Worm (Caenorhabditis elegans) whole organism, young adult: ENCODE results near the gene cwp-2.

Source experiments
- B0019.2 ChIP-seq: fragments of 200-800 bp; sonication (Bioruptor generic); conservative IDR thresholded peaks from 2 replicates; pipeline ENCODE4 v1.3.6; 2022; ENCODE audit warnings: missing genetic modification reagents, missing genetic modification characterization, missing compliant biosample characterization
- B0035.1 ChIP-seq: sonication (generic microtip); optimal IDR thresholded peaks from 2 replicates; lab custom pipeline; 2016; ENCODE audit warnings: missing genetic modification characterization, mild to moderate bottlenecking, missing compliant biosample characterization, missing genotype, missing genetic modification reagents
- B0261.1 ChIP-seq: sonication (generic microtip); optimal IDR thresholded peaks from 2 replicates; lab custom pipeline; 2016; ENCODE audit warnings: mild to moderate bottlenecking, missing genetic modification characterization, moderate library complexity, missing compliant biosample characterization
- B0336.3 ChIP-seq: fragments of 200-800 bp; sonication (Bioruptor generic); IDR thresholded peaks from 2 replicates; pipeline ENCODE4 v1.3.6; 2022; ENCODE audit warnings: missing genetic modification characterization, missing compliant biosample characterization
- C06A6.2 ChIP-seq: fragments of 200-800 bp; sonication (Bioruptor generic); conservative IDR thresholded peaks from 2 replicates; pipeline ENCODE4 v1.3.6; 2022; ENCODE audit warnings: missing genetic modification characterization, missing compliant biosample characterization
- C17E4.6 ChIP-seq: fragments of 200-800 bp; sonication (Bioruptor generic); IDR thresholded peaks from 2 replicates; pipeline ENCODE4 v1.3.6; 2022; ENCODE audit warnings: missing genetic modification reagents, missing genetic modification characterization, missing compliant biosample characterization
- F57A8.1 ChIP-seq: fragments of 200-800 bp; sonication (Bioruptor generic); optimal IDR thresholded peaks from 2 replicates; lab custom pipeline; 2018; ENCODE audit warnings: mild to moderate bottlenecking, missing genetic modification characterization, moderate library complexity, missing compliant biosample characterization
- K12H6.12 ChIP-seq: fragments of 200-800 bp; sonication (Bioruptor generic); optimal IDR thresholded peaks from 2 replicates; lab custom pipeline; 2018; ENCODE audit warnings: mild to moderate bottlenecking, missing genetic modification characterization, missing compliant biosample characterization
- akir-1 ChIP-seq: fragments of 200-800 bp; sonication (Bioruptor generic); optimal IDR thresholded peaks from 2 replicates; lab custom pipeline; 2018; ENCODE audit warnings: mild to moderate bottlenecking, missing genetic modification characterization, moderate library complexity, missing compliant biosample characterization
- atf-7 ChIP-seq: sonication (generic microtip); optimal IDR thresholded peaks from 2 replicates; lab custom pipeline; 2017; ENCODE audit warnings: mild to moderate bottlenecking, missing genetic modification characterization, missing compliant biosample characterization
- attf-5 ChIP-seq: fragments of 200-800 bp; sonication (Bioruptor generic); optimal IDR thresholded peaks from 2 replicates; lab custom pipeline; 2018; ENCODE audit warnings: mild to moderate bottlenecking, missing genetic modification characterization, missing compliant biosample characterization
- bed-2 ChIP-seq: fragments of 200-800 bp; sonication (Bioruptor generic); IDR thresholded peaks from 2 replicates; pipeline ENCODE4 v1.3.6; 2022; ENCODE audit warnings: missing genetic modification reagents, missing genetic modification characterization, missing compliant biosample characterization
- ceh-40 ChIP-seq: fragments of 200-800 bp; sonication (Bioruptor generic); IDR thresholded peaks from 2 replicates; pipeline ENCODE4 v1.3.6; 2022; ENCODE audit warnings: missing genetic modification characterization, missing compliant biosample characterization
- ceh-91 ChIP-seq: fragments of 200-800 bp; sonication (Bioruptor generic); IDR thresholded peaks from 2 replicates; pipeline ENCODE4 v1.3.6; 2022; ENCODE audit warnings: missing genetic modification reagents, missing genetic modification characterization, missing compliant biosample characterization
- dox-1 ChIP-seq: fragments of 200-800 bp; sonication (Bioruptor generic); IDR thresholded peaks from 2 replicates; pipeline ENCODE4 v1.3.6; 2022; ENCODE audit warnings: missing genetic modification reagents, missing genetic modification characterization, missing compliant biosample characterization
- dpff-1 ChIP-seq: sonication (generic microtip); optimal IDR thresholded peaks from 2 replicates; lab custom pipeline; 2017; ENCODE audit warnings: mild to moderate bottlenecking, missing genetic modification characterization, missing compliant biosample characterization
- dpl-1 ChIP-seq: fragments of 150-350 bp; optimal IDR thresholded peaks from 2 replicates; lab custom pipeline; 2014; ENCODE audit warnings: missing biosample characterization, missing genetic modification reagents, missing genetic modification characterization
- efl-1 ChIP-seq: fragments of 150-350 bp; optimal IDR thresholded peaks from 2 replicates; lab custom pipeline; 2014; ENCODE audit warnings: missing biosample characterization, missing genetic modification reagents, missing genetic modification characterization
- egl-44 ChIP-seq: fragments of 200-800 bp; sonication (Bioruptor generic); IDR thresholded peaks from 2 replicates; pipeline ENCODE4 v1.3.6; 2022; ENCODE audit warnings: missing genetic modification reagents, missing genetic modification characterization, missing compliant biosample characterization
- ekl-4 ChIP-seq: fragments of 200-800 bp; sonication (Bioruptor generic); IDR thresholded peaks from 2 replicates; pipeline ENCODE4 v1.3.6; 2022; ENCODE audit warnings: missing genetic modification reagents, missing genetic modification characterization, missing compliant biosample characterization
- gei-17 ChIP-seq: fragments of 200-800 bp; sonication (Bioruptor generic); optimal IDR thresholded peaks from 2 replicates; lab custom pipeline; 2018; ENCODE audit warnings: mild to moderate bottlenecking, missing genetic modification characterization, missing compliant biosample characterization
- him-1 ChIP-seq: sonication (generic microtip); optimal IDR thresholded peaks from 2 replicates; lab custom pipeline; 2016; ENCODE audit warnings: missing genotype, missing genetic modification reagents, missing genetic modification characterization, missing compliant biosample characterization
- hmg-20 ChIP-seq: fragments of 200-800 bp; sonication (Bioruptor generic); IDR thresholded peaks from 2 replicates; pipeline ENCODE4 v1.3.6; 2022; ENCODE audit warnings: missing genetic modification reagents, missing genetic modification characterization, missing compliant biosample characterization
- hrde-1 ChIP-seq: sonication (generic microtip); optimal IDR thresholded peaks from 2 replicates; lab custom pipeline; 2016; ENCODE audit warnings: missing genetic modification characterization, mild to moderate bottlenecking, missing compliant biosample characterization, moderate library complexity, missing genotype, missing genetic modification reagents, borderline replicate concordance
- hsf-1 ChIP-seq: fragments of 200-800 bp; sonication (Bioruptor generic); IDR thresholded peaks from 2 replicates; pipeline ENCODE4 v1.3.6; 2022; ENCODE audit warnings: missing genetic modification reagents, missing genetic modification characterization, missing compliant biosample characterization
- let-607 ChIP-seq, 2 experiments: fragments of 200-800 bp in 1 of 2; sonication (Bioruptor generic) in 1 of 2; sonication (generic microtip) in 1 of 2; optimal IDR thresholded peaks; 2 replicates each; lab custom pipeline; 2016 to 2018; ENCODE audit warnings: mild to moderate bottlenecking in 2 of 2, missing compliant biosample characterization in 2 of 2, missing genetic modification characterization in 2 of 2, moderate library complexity in 2 of 2, missing genotype in 1 of 2
- lin-35 ChIP-seq, 3 experiments: fragments of 150-350 bp in 2 of 3; sonication (generic microtip) in 1 of 3; optimal IDR thresholded peaks; 2 replicates each; lab custom pipeline; 2014 to 2018; ENCODE audit warnings: missing biosample characterization in 3 of 3, missing genetic modification characterization in 3 of 3, missing genetic modification reagents in 3 of 3
- lin-40 ChIP-seq: sonication (generic microtip); optimal IDR thresholded peaks from 2 replicates; lab custom pipeline; 2016; ENCODE audit warnings: missing genetic modification characterization, mild to moderate bottlenecking, missing compliant biosample characterization, missing genotype, missing genetic modification reagents
- lin-54 ChIP-seq: fragments of 200-800 bp; sonication (Bioruptor generic); optimal IDR thresholded peaks from 2 replicates; lab custom pipeline; 2018; ENCODE audit warnings: mild to moderate bottlenecking, missing genetic modification characterization, missing compliant biosample characterization
- lir-1 ChIP-seq: fragments of 200-800 bp; sonication (Bioruptor generic); conservative IDR thresholded peaks from 2 replicates; pipeline ENCODE4 v1.3.6; 2022; ENCODE audit warnings: missing genetic modification reagents, missing genetic modification characterization, missing compliant biosample characterization
- madf-3 ChIP-seq: fragments of 200-800 bp; sonication (Bioruptor generic); IDR thresholded peaks from 2 replicates; pipeline ENCODE4 v1.3.6; 2022; ENCODE audit warnings: missing genetic modification reagents, missing genetic modification characterization, missing compliant biosample characterization
- mes-4 ChIP-seq: sonication (generic microtip); optimal IDR thresholded peaks from 2 replicates; lab custom pipeline; 2016; ENCODE audit warnings: missing genotype, missing genetic modification characterization, missing compliant biosample characterization
- nfya-2 ChIP-seq: fragments of 200-800 bp; sonication (Bioruptor generic); IDR thresholded peaks from 2 replicates; pipeline ENCODE4 v1.3.6; 2022; ENCODE audit warnings: missing genetic modification reagents, missing genetic modification characterization, missing compliant biosample characterization
- pbrm-1 ChIP-seq: fragments of 200-800 bp; sonication (Bioruptor generic); IDR thresholded peaks from 2 replicates; pipeline ENCODE4 v1.3.6; 2022; ENCODE audit warnings: missing genetic modification reagents, missing genetic modification characterization, missing compliant biosample characterization
- somi-1 ChIP-seq: fragments of 200-800 bp; sonication (Bioruptor generic); optimal IDR thresholded peaks from 2 replicates; lab custom pipeline; 2018; ENCODE audit warnings: mild to moderate bottlenecking, missing genetic modification characterization, missing compliant biosample characterization
- xnd-1 ChIP-seq: sonication (generic microtip); optimal IDR thresholded peaks from 2 replicates; lab custom pipeline; 2016; ENCODE audit warnings: missing genotype, missing genetic modification reagents, missing genetic modification characterization, missing compliant biosample characterization
- ztf-28 ChIP-seq: fragments of 200-800 bp; sonication (Bioruptor generic); IDR thresholded peaks from 2 replicates; pipeline ENCODE4 v1.3.6; 2022; ENCODE audit warnings: missing genetic modification reagents, missing genetic modification characterization, missing compliant biosample characterization

cwp-2 gene

DNA sequence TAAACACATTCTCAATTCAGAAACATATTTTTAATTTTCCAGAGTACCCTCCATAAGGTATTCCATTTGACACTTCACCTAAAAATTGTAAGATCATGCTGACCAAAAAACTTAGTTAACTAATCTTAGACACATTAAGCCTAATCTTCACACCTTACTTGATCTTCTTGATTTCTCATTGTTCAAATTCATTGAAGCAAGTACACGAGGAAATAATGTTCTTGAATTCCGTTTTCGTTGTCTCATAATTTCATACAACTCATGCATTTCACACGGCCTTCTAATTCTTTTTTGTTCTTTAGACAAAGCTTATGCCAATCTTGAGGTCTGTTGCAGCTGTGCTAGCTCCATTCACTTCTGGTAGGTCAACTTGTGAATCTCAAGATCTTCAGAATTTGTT is 29.5 kb upstream of the cwp-2 start, which contains the start of gene srd-33:
Gene srd-33, plus strand, starts transcription at position 301 of the 400 bp plus-strand sequence.
- TF ChIP-seq mes-4 (tag; lab: Kevin White, UChicago) (no peak), atf-7 (tag; lab: Kevin White, UChicago) (no peak), akir-1 (no peak), efl-1 (GFP tag; lab: Kevin White, UChicago) (no peak), xnd-1 (tag; lab: Kevin White, UChicago) (no peak), ceh-91 (GFP tag; lab: Robert Waterston, UW) (no peak), F57A8.1 (GFP tag; lab: Kevin White, UChicago) (no peak), dox-1 (GFP tag; lab: Robert Waterston, UW) (no peak), somi-1 (GFP tag; lab: Kevin White, UChicago) (no peak), gei-17 (GFP tag; lab: Kevin White, UChicago) (no peak), nfya-2 (GFP tag; lab: Robert Waterston, UW) (no peak)

DNA sequence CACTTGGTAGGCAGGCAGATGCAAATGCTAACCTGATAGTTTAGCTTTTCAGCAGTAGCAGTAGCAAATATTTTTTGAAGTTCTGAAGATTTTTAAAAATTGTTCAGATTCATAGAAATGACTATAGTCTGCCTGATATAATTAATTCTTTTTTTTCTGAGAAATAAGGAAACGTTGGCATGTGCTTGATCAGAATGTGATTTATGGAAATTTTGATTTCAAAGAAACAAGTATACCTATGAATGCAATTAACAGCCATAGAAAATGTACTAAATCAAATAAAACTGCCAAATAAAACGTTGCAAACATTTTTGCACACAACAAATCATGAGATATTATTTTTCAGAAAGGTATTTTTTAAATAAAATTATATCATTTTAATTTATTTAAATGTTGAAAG is 28.2 kb upstream of the cwp-2 start:
- TF ChIP-seq bed-2 (GFP tag; lab: Robert Waterston, UW): no peak
- TF ChIP-seq B0019.2: no peak
- no peak for TF ChIP-seq hsf-1 (GFP tag; lab: Robert Waterston, UW)
- TF ChIP-seq attf-5 (GFP tag; lab: Kevin White, UChicago): no peak
- no peak for TF ChIP-seq madf-3 (GFP tag; lab: Robert Waterston, UW)
- TF ChIP-seq ceh-40: no peak
- TF ChIP-seq ztf-28 (GFP tag; lab: Robert Waterston, UW): no peak
- TF ChIP-seq lin-35 (GFP tag; optimal IDR thresholded peaks at IDR 0.05; lab: Kevin White, UChicago): no peak
- no peak for TF ChIP-seq him-1
- TF ChIP-seq B0336.3 (GFP tag; lab: Robert Waterston, UW): no peak
- TF ChIP-seq C17E4.6: no peak
- no peak for TF ChIP-seq dox-1 (GFP tag; lab: Robert Waterston, UW)
- TF ChIP-seq hrde-1: no peak

DNA sequence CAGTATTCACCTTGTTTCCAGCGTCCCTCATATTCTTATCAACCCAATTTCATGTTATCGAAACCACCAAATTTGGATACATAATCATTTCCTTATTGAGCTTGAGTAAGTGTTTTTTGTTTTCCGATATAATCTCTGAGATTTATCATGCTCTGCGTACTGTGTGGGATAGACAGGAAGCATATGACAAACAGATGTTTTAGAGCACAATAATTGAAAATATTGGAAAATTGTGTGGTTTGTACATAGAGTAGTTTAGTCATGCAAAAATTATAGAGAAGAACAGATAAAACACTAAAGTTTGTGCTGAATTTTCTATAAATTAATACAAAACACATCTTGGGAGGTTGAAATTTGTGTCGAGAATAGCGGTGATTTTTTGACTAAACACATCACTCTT is 26.3 kb upstream of the cwp-2 start:
- TF ChIP-seq K12H6.12 (tag; lab: Kevin White, UChicago) (no peak), lin-54 (GFP tag; lab: Kevin White, UChicago) (no peak), C06A6.2 (no peak), let-607 (tag; optimal IDR thresholded peaks at IDR 0.05; lab: Kevin White, UChicago) (no peak), lir-1 (GFP tag; lab: Robert Waterston, UW) (no peak), dpl-1 (no peak), pbrm-1 (no peak), B0261.1 (no peak), egl-44 (GFP tag; lab: Robert Waterston, UW) (no peak), ekl-4 (no peak), B0035.1 (tag; lab: Kevin White, UChicago) (no peak), hmg-20 (GFP tag; lab: Robert Waterston, UW) (no peak), akir-1 (no peak), dpff-1 (tag; lab: Kevin White, UChicago) (no peak), him-1 (no peak), lin-40 (tag; lab: Kevin White, UChicago) (no peak)
